Worm (Caenorhabditis elegans) whole organism, mixed stage, embryonic: ENCODE data around the gene bicd-1.

Experiments
- blmp-1 ChIP-seq: fragments of 150-350 bp; optimal IDR thresholded peaks from 2 replicates; lab custom pipeline; 2014; ENCODE audit warnings: missing biosample characterization, missing genetic modification characterization
- ceh-43 ChIP-seq: fragments of 200-800 bp; sonication (Bioruptor generic); optimal IDR thresholded peaks from 2 replicates; lab custom pipeline; 2018; ENCODE audit warnings: mild to moderate bottlenecking, missing genetic modification characterization, moderate library complexity, missing compliant biosample characterization
- cnd-1 ChIP-seq: fragments of 200-800 bp; sonication (Bioruptor generic); optimal IDR thresholded peaks from 2 replicates; lab custom pipeline; 2018; ENCODE audit warnings: mild to moderate bottlenecking, missing genetic modification characterization, missing compliant biosample characterization
- elt-3 ChIP-seq: fragments of 150-350 bp; optimal IDR thresholded peaks from 2 replicates; lab custom pipeline; 2014; ENCODE audit warnings: missing biosample characterization, missing genetic modification characterization
- lin-32 ChIP-seq: fragments of 200-800 bp; sonication (Bioruptor generic); optimal IDR thresholded peaks from 2 replicates; lab custom pipeline; 2018; ENCODE audit warnings: mild to moderate bottlenecking, missing genetic modification characterization, missing compliant biosample characterization
- mab-5 ChIP-seq: fragments of 150-350 bp; optimal IDR thresholded peaks from 2 replicates; lab custom pipeline; 2014; ENCODE audit warnings: missing biosample characterization, missing genetic modification characterization
- mls-2 ChIP-seq: sonication (generic microtip); optimal IDR thresholded peaks from 2 replicates; lab custom pipeline; 2016; ENCODE audit warnings: mild to moderate bottlenecking, missing genetic modification characterization, moderate library complexity, missing compliant biosample characterization
- nhr-12 ChIP-seq: fragments of 150-350 bp; optimal IDR thresholded peaks from 2 replicates; lab custom pipeline; 2014; ENCODE audit warnings: missing biosample characterization, missing genetic modification characterization
- nhr-237 ChIP-seq: fragments of 150-350 bp; optimal IDR thresholded peaks from 2 replicates; lab custom pipeline; 2014; ENCODE audit warnings: missing biosample characterization, missing genetic modification characterization
- nhr-76 ChIP-seq: sonication (generic microtip); optimal IDR thresholded peaks from 2 replicates; lab custom pipeline; 2017; ENCODE audit warnings: missing biosample characterization, missing genetic modification characterization
- pha-4 ChIP-seq: fragments of 150-350 bp; optimal IDR thresholded peaks from 2 replicates; lab custom pipeline; 2018; ENCODE audit warnings: missing biosample characterization, missing genetic modification reagents, missing genetic modification characterization
- snpc-4 ChIP-seq: fragments of 150-350 bp; optimal IDR thresholded peaks from 2 replicates; lab custom pipeline; 2014; ENCODE audit warnings: missing biosample characterization, missing genetic modification characterization
- sptf-1 ChIP-seq: sonication (generic microtip); optimal IDR thresholded peaks from 2 replicates; lab custom pipeline; 2017; ENCODE audit warnings: mild to moderate bottlenecking, missing genetic modification characterization, moderate library complexity, missing compliant biosample characterization
- unc-62 ChIP-seq: fragments of 150-350 bp; optimal IDR thresholded peaks from 2 replicates; lab custom pipeline; 2014; ENCODE audit warnings: missing biosample characterization, missing genetic modification reagents, missing genetic modification characterization

DNA sequence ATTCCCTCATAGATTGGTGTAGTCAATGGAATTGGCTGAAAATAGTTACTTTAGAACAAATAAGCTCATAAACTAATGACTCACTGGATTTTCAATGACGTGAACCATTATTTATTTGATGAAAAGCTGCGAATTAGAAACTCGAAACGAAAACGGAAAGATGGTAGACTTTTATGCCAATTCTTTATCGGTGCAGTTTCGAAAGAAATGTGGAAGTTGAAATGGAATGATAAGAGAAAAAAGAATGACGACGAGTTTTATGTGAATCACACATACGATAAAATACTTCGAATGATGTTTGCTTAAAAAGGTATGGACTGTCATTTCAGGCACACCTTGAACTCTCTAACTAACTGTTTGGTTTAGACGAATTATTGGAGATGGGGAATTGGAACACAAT, 17.9 kb upstream of the bicd-1 start, which contains the start of the genes lec-11 and irld-7:
- TF ChIP-seq snpc-4 (tag; lab: Kevin White, UChicago): no peak
- TF ChIP-seq cnd-1 (tag; lab: Kevin White, UChicago): no peak
- TF ChIP-seq nhr-76 (tag; lab: Kevin White, UChicago): no peak
- no peak for TF ChIP-seq mls-2
- no peak for TF ChIP-seq pha-4 (tag; lab: Kevin White, UChicago)
- no peak for TF ChIP-seq mab-5 (tag; lab: Kevin White, UChicago)
- no peak for TF ChIP-seq elt-3 (tag; lab: Kevin White, UChicago)
- TF ChIP-seq nhr-237 (tag; lab: Kevin White, UChicago): no peak
- no peak for TF ChIP-seq lin-32 (GFP tag; lab: Kevin White, UChicago)
- TF ChIP-seq nhr-12: no peak
- TF ChIP-seq ceh-43 (GFP tag; lab: Kevin White, UChicago): no peak
- TF ChIP-seq blmp-1 (tag; lab: Kevin White, UChicago): no peak
- TF ChIP-seq sptf-1: no peak
- TF ChIP-seq unc-62: no peak
